Fruit fly (Drosophila melanogaster) whole organism, embryonic: ENCODE measurements around the gene Hou.

Source experiments
- Bdp1 ChIP-seq: fragments of 200-800 bp; sonication (Bioruptor generic); optimal IDR thresholded peaks from 3 replicates; lab custom pipeline; 2016; ENCODE audit warnings: missing biosample characterization, missing genetic modification characterization
- CG10267 ChIP-seq: fragments of 200-800 bp; sonication (Bioruptor generic); optimal IDR thresholded peaks from 2 replicates; lab custom pipeline; 2018; ENCODE audit warnings: missing biosample characterization, mild to moderate bottlenecking, missing genetic modification characterization, moderate library complexity
- CG12155 ChIP-seq: fragments of 200-800 bp; sonication (Bioruptor generic); optimal IDR thresholded peaks from 3 replicates; lab custom pipeline; 2016; ENCODE audit warnings: missing biosample characterization, missing genetic modification characterization
- CG12219 ChIP-seq: fragments of 200-800 bp; sonication (Bioruptor generic); optimal IDR thresholded peaks from 3 replicates; lab custom pipeline; 2018; ENCODE audit warnings: missing biosample characterization, mild to moderate bottlenecking, missing genetic modification characterization
- CG1602 ChIP-seq: fragments of 200-800 bp; sonication (Bioruptor generic); optimal IDR thresholded peaks from 3 replicates; lab custom pipeline; 2016; ENCODE audit warnings: missing biosample characterization, missing genetic modification characterization
- CG1792 ChIP-seq: fragments of 200-800 bp; sonication (Bioruptor generic); optimal IDR thresholded peaks from 2 replicates; lab custom pipeline; 2016; ENCODE audit warnings: missing biosample characterization, missing genetic modification characterization
- CG18011 ChIP-seq: fragments of 200-800 bp; sonication (Bioruptor generic); optimal IDR thresholded peaks from 2 replicates; lab custom pipeline; 2017; ENCODE audit warnings: missing biosample characterization, missing genetic modification characterization, mild to moderate bottlenecking, moderate library complexity, missing genotype
- CG18476 ChIP-seq: fragments of 200-800 bp; sonication (Bioruptor generic); optimal IDR thresholded peaks from 2 replicates; lab custom pipeline; 2016; ENCODE audit warnings: missing biosample characterization, mild to moderate bottlenecking, missing genetic modification characterization
- CG2202 ChIP-seq: fragments of 200-800 bp; sonication (Bioruptor generic); optimal IDR thresholded peaks from 2 replicates; lab custom pipeline; 2018; ENCODE audit warnings: missing biosample characterization, mild to moderate bottlenecking, missing genetic modification characterization
- CG2712 ChIP-seq: fragments of 200-800 bp; optimal IDR thresholded peaks from 3 replicates; lab custom pipeline; 2019; ENCODE audit warnings: missing biosample characterization, mild to moderate bottlenecking, missing genetic modification characterization, moderate library complexity
- CG31441 ChIP-seq: fragments of 200-800 bp; sonication (Bioruptor generic); IDR thresholded peaks from 2 replicates; pipeline ENCODE4 v1.3.6; 2022; ENCODE audit warnings: missing biosample characterization, missing genetic modification characterization
- CG34422 ChIP-seq: fragments of 200-800 bp; sonication (Bioruptor generic); IDR thresholded peaks from 3 replicates; pipeline ENCODE4 v1.3.6; 2022; ENCODE audit warnings: missing biosample characterization, missing genetic modification characterization
- CG42726 ChIP-seq: fragments of 200-800 bp; sonication (Bioruptor generic); IDR thresholded peaks from 2 replicates; pipeline ENCODE4 v1.3.6; 2022; ENCODE audit warnings: missing biosample characterization, missing genetic modification characterization; ENCODE audit not compliant: partially characterized antibody
- CG4360 ChIP-seq: fragments of 200-800 bp; sonication (Bioruptor generic); IDR thresholded peaks from 2 replicates; pipeline ENCODE4 v1.3.6; 2022; ENCODE audit warnings: missing biosample characterization, missing genetic modification characterization
- CG4854 ChIP-seq: fragments of 200-800 bp; sonication (Bioruptor generic); optimal IDR thresholded peaks from 2 replicates; lab custom pipeline; 2016; ENCODE audit warnings: missing biosample characterization, missing genetic modification characterization, inconsistent platforms
- CG5953 ChIP-seq: fragments of 200-800 bp; sonication (Bioruptor generic); IDR thresholded peaks from 2 replicates; pipeline ENCODE4 v1.3.6; 2022; ENCODE audit warnings: missing biosample characterization, missing genetic modification characterization
- CG6254 ChIP-seq: fragments of 200-800 bp; sonication (Bioruptor generic); optimal IDR thresholded peaks from 3 replicates; lab custom pipeline; 2017; ENCODE audit warnings: mild to moderate bottlenecking, missing biosample characterization, missing genetic modification reagents, missing genetic modification characterization
- CG7963 ChIP-seq: fragments of 200-800 bp; sonication (Bioruptor generic); IDR thresholded peaks from 3 replicates; pipeline ENCODE4 v1.3.6; 2022; ENCODE audit warnings: missing biosample characterization, missing genetic modification characterization; ENCODE audit not compliant: partially characterized antibody
- CG8478 ChIP-seq: fragments of >200 bp; optimal IDR thresholded peaks from 2 replicates; lab custom pipeline; 2018
- CG9215 ChIP-seq: fragments of 200-800 bp; sonication (Bioruptor generic); IDR thresholded peaks from 2 replicates; pipeline ENCODE4 v1.3.6; 2022; ENCODE audit warnings: missing biosample characterization, missing genetic modification characterization
- CG9437 ChIP-seq: fragments of 200-800 bp; sonication (Bioruptor generic); optimal IDR thresholded peaks from 2 replicates; lab custom pipeline; 2018; ENCODE audit warnings: missing biosample characterization, mild to moderate bottlenecking, missing genetic modification characterization
- CG9817 ChIP-seq: fragments of 200-800 bp; sonication (Bioruptor generic); optimal IDR thresholded peaks from 2 replicates; lab custom pipeline; 2018; ENCODE audit warnings: missing biosample characterization, mild to moderate bottlenecking, missing genetic modification characterization, moderate library complexity
- CrebB ChIP-seq: fragments of 200-800 bp; sonication (Bioruptor generic); optimal IDR thresholded peaks from 3 replicates; lab custom pipeline; 2018; ENCODE audit warnings: missing biosample characterization, mild to moderate bottlenecking, missing genetic modification characterization
- Doc3 ChIP-seq: fragments of 200-800 bp; sonication (Bioruptor generic); IDR thresholded peaks from 3 replicates; pipeline ENCODE4 v1.3.6; 2022; ENCODE audit warnings: missing biosample characterization, missing genetic modification characterization; ENCODE audit not compliant: partially characterized antibody
- Dref ChIP-seq: fragments of 200-800 bp; sonication (Bioruptor generic); IDR thresholded peaks from 2 replicates; pipeline ENCODE4 v1.3.6; 2022; ENCODE audit warnings: missing biosample characterization, missing genetic modification characterization
- Drgx ChIP-seq: fragments of 200-800 bp; sonication (Bioruptor generic); IDR thresholded peaks from 2 replicates; pipeline ENCODE4 v1.3.6; 2022; ENCODE audit warnings: missing biosample characterization, missing genetic modification characterization
- Fer2 ChIP-seq: fragments of 200-800 bp; sonication (Bioruptor generic); optimal IDR thresholded peaks from 2 replicates; lab custom pipeline; 2018; ENCODE audit warnings: missing biosample characterization, mild to moderate bottlenecking, missing genetic modification characterization, moderate library complexity
- Gsc ChIP-seq: fragments of 200-800 bp; sonication (Bioruptor generic); IDR thresholded peaks from 2 replicates; pipeline ENCODE4 v1.3.6; 2022; ENCODE audit warnings: missing biosample characterization, missing genetic modification characterization
- H2.0 ChIP-seq: fragments of 200-800 bp; sonication (Bioruptor generic); IDR thresholded peaks from 2 replicates; pipeline ENCODE4 v1.3.6; 2022; ENCODE audit warnings: missing biosample characterization, missing genetic modification characterization
- NC2β ChIP-seq: fragments of 200-800 bp; sonication (Bioruptor generic); optimal IDR thresholded peaks from 2 replicates; lab custom pipeline; 2016; ENCODE audit warnings: missing biosample characterization, missing genetic modification characterization
- Oli ChIP-seq: fragments of 200-800 bp; sonication (Bioruptor generic); optimal IDR thresholded peaks from 2 replicates; lab custom pipeline; 2018; ENCODE audit warnings: missing biosample characterization, mild to moderate bottlenecking, missing genetic modification characterization, moderate library complexity
- PHDP ChIP-seq: fragments of 200-800 bp; sonication (Bioruptor generic); optimal IDR thresholded peaks from 3 replicates; lab custom pipeline; 2018; ENCODE audit warnings: missing biosample characterization, mild to moderate bottlenecking, missing genetic modification characterization, moderate library complexity
- YL-1 ChIP-seq: fragments of 200-800 bp; sonication (Bioruptor generic); optimal IDR thresholded peaks from 3 replicates; lab custom pipeline; 2017; ENCODE audit warnings: missing biosample characterization, mild to moderate bottlenecking, missing genetic modification characterization
- amos ChIP-seq: fragments of 200-800 bp; sonication (Bioruptor generic); IDR thresholded peaks from 2 replicates; pipeline ENCODE4 v1.3.6; 2022; ENCODE audit warnings: missing biosample characterization, missing genetic modification characterization; ENCODE audit not compliant: partially characterized antibody
- bsh ChIP-seq, 2 experiments: fragments of 200-800 bp; sonication (Bioruptor generic); optimal IDR thresholded peaks; 2 replicates each; lab custom pipeline; 2017 to 2018; ENCODE audit warnings: mild to moderate bottlenecking in 2 of 2, missing biosample characterization in 2 of 2, missing genetic modification characterization in 2 of 2, moderate library complexity in 1 of 2
- chn ChIP-seq: fragments of 200-800 bp; sonication (Bioruptor generic); optimal IDR thresholded peaks from 2 replicates; lab custom pipeline; 2016; ENCODE audit warnings: missing biosample characterization, missing genetic modification characterization
- fd3F ChIP-seq: fragments of 200-800 bp; sonication (Bioruptor generic); optimal IDR thresholded peaks from 2 replicates; lab custom pipeline; 2018; ENCODE audit warnings: missing biosample characterization, mild to moderate bottlenecking, missing genetic modification characterization, moderate library complexity
- gcm ChIP-seq: fragments of 200-800 bp; sonication (Bioruptor generic); optimal IDR thresholded peaks from 2 replicates; lab custom pipeline; 2019; ENCODE audit warnings: missing biosample characterization, mild to moderate bottlenecking, missing genetic modification characterization, moderate library complexity
- gem ChIP-seq: fragments of 200-800 bp; sonication (Bioruptor generic); optimal IDR thresholded peaks from 2 replicates; lab custom pipeline; 2019; ENCODE audit warnings: missing biosample characterization, mild to moderate bottlenecking, missing genetic modification characterization, moderate library complexity
- grau ChIP-seq: fragments of 200-800 bp; optimal IDR thresholded peaks from 3 replicates; lab custom pipeline; 2019; ENCODE audit warnings: missing biosample characterization, mild to moderate bottlenecking, missing genetic modification characterization, moderate library complexity
- h ChIP-seq: fragments of >200 bp; optimal IDR thresholded peaks from 2 replicates; lab custom pipeline; 2017
- lab ChIP-seq: fragments of 200-800 bp; sonication (Bioruptor generic); optimal IDR thresholded peaks from 3 replicates; lab custom pipeline; 2017; ENCODE audit warnings: missing biosample characterization, missing genetic modification characterization, mild to moderate bottlenecking, moderate library complexity, missing genetic modification reagents
- lmd ChIP-seq: fragments of 200-800 bp; sonication (Bioruptor generic); IDR thresholded peaks from 2 replicates; pipeline ENCODE4 v1.3.6; 2022; ENCODE audit warnings: missing biosample characterization, missing genetic modification characterization
- pfk ChIP-seq: fragments of 200-800 bp; sonication (Bioruptor generic); optimal IDR thresholded peaks from 2 replicates; lab custom pipeline; 2018; ENCODE audit warnings: missing biosample characterization, mild to moderate bottlenecking, missing genetic modification characterization, moderate library complexity
- phol ChIP-seq: fragments of 200-800 bp; sonication (Bioruptor generic); optimal IDR thresholded peaks from 3 replicates; lab custom pipeline; 2018; ENCODE audit warnings: missing biosample characterization, mild to moderate bottlenecking, missing genetic modification characterization, moderate library complexity
- pros ChIP-seq: fragments of 200-800 bp; sonication (Bioruptor generic); optimal IDR thresholded peaks from 3 replicates; lab custom pipeline; 2019; ENCODE audit warnings: missing biosample characterization, mild to moderate bottlenecking, missing genetic modification characterization, moderate library complexity
- pzg ChIP-seq: fragments of 200-800 bp; sonication (Bioruptor generic); optimal IDR thresholded peaks from 3 replicates; lab custom pipeline; 2018; ENCODE audit warnings: missing biosample characterization, mild to moderate bottlenecking, missing genetic modification characterization, moderate library complexity
- rib ChIP-seq: fragments of 200-800 bp; sonication (Bioruptor generic); IDR thresholded peaks from 2 replicates; pipeline ENCODE4 v1.3.6; 2022; ENCODE audit warnings: missing biosample characterization, missing genetic modification characterization
- row ChIP-seq: fragments of 200-800 bp; sonication (Bioruptor generic); IDR thresholded peaks from 3 replicates; pipeline ENCODE4 v1.3.6; 2022; ENCODE audit warnings: missing biosample characterization, missing genetic modification characterization
- shn ChIP-seq: fragments of 200-800 bp; sonication (Bioruptor generic); optimal IDR thresholded peaks from 3 replicates; lab custom pipeline; 2016; ENCODE audit warnings: missing biosample characterization, missing genetic modification characterization
- tio ChIP-seq: fragments of 200-800 bp; sonication (Bioruptor generic); optimal IDR thresholded peaks from 2 replicates; lab custom pipeline; 2017; ENCODE audit warnings: missing biosample characterization, missing genetic modification characterization, inconsistent platforms

Gene Hou

DNA sequence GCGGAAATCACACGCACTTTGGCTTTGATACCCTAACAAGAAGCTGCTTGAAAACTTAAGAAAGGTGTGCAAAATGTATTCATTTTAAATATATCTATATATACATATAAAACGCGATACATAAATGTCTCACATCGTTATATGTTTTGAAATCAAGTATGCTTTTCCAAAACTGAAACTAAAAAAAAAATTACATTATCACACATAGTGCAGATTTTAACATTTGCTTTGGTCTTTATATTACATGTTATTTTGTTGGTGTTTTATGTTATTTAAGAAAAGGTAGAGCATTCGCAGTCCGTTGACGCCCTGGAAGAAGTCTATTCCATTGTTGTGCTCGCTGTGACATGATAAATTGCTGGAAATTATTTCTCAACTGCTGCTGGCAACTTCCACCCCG, 32.1 kb downstream of the Hou start (continued):
- no peak for TF ChIP-seq chn
- TF ChIP-seq CG9437 (GFP tag; lab: Kevin White, UChicago) = no peak
- TF ChIP-seq pfk (GFP tag; lab: Kevin White, UChicago) = no peak
- no peak for TF ChIP-seq NC2β (GFP tag; lab: Kevin White, UChicago)
- TF ChIP-seq shn (GFP tag; lab: Kevin White, UChicago) = no peak
- TF ChIP-seq rib (GFP tag; lab: Robert Waterston, UW) = no peak
- no peak for TF ChIP-seq CG7963 (GFP tag; lab: Robert Waterston, UW)
- no peak for TF ChIP-seq CG9817 (tag; lab: Kevin White, UChicago)
- TF ChIP-seq CG18476 = no peak
- no peak for TF ChIP-seq Fer2 (tag; lab: Kevin White, UChicago)
- TF ChIP-seq CG1602 (GFP tag; lab: Kevin White, UChicago) = no peak
- no peak for TF ChIP-seq CG34422 (GFP tag; lab: Robert Waterston, UW)
- no peak for TF ChIP-seq Bdp1 (GFP tag; lab: Kevin White, UChicago)
- 0 out of 2 replicates have a peak, but pooled peaks have one; percentile 10 for TF ChIP-seq CG31441 (GFP tag; lab: Robert Waterston, UW)
- no peak for TF ChIP-seq YL-1
- no peak for TF ChIP-seq CG2202 (tag; lab: Kevin White, UChicago)
- TF ChIP-seq CG42726 (GFP tag; lab: Robert Waterston, UW) = no peak
- no peak for TF ChIP-seq H2.0 (GFP tag; lab: Robert Waterston, UW)
- TF ChIP-seq CG10267 (tag; lab: Kevin White, UChicago) = no peak
- TF ChIP-seq CG5953 (GFP tag; lab: Robert Waterston, UW) = no peak
- no peak for TF ChIP-seq CG8478
- TF ChIP-seq CG18011 = no peak
- no peak for TF ChIP-seq CG12155
- TF ChIP-seq PHDP (tag; lab: Kevin White, UChicago) = peak; percentile 2
- TF ChIP-seq CG1792 (GFP tag; lab: Kevin White, UChicago) = no peak
- TF ChIP-seq pros (GFP tag; lab: Kevin White, UChicago) = no peak
- peak; percentile 43 for TF ChIP-seq gem (tag; lab: Kevin White, UChicago)
- TF ChIP-seq Doc3 (GFP tag; lab: Robert Waterston, UW) = no peak
- TF ChIP-seq grau (tag; lab: Kevin White, UChicago) = peak; percentile 11
- TF ChIP-seq CG2712 = peak; percentile 2
- TF ChIP-seq h = no peak
- TF ChIP-seq Dref (GFP tag; lab: Robert Waterston, UW) = no peak
- no peak for TF ChIP-seq CG12219
- TF ChIP-seq CG6254 (GFP tag; lab: Kevin White, UChicago) = no peak
- no peak for TF ChIP-seq lmd (GFP tag; lab: Robert Waterston, UW)
- no peak for TF ChIP-seq Gsc (GFP tag; lab: Robert Waterston, UW)
- TF ChIP-seq CG4360 (GFP tag; lab: Robert Waterston, UW) = no peak
- TF ChIP-seq amos (GFP tag; lab: Robert Waterston, UW) = no peak
- TF ChIP-seq Drgx (GFP tag; lab: Robert Waterston, UW) = no peak
- no peak for TF ChIP-seq CG9215 (GFP tag; lab: Robert Waterston, UW)
- TF ChIP-seq fd3F (GFP tag; lab: Kevin White, UChicago) = no peak
- TF ChIP-seq phol (tag; lab: Kevin White, UChicago) = peak; percentile 11
- no peak for TF ChIP-seq tio (GFP tag; lab: Kevin White, UChicago)
- TF ChIP-seq CG4854 (GFP tag; lab: Kevin White, UChicago) = no peak
- TF ChIP-seq CrebB = no peak
- peak; percentile 2 for TF ChIP-seq Oli
- TF ChIP-seq gcm (GFP tag; lab: Kevin White, UChicago) = no peak
- peak; percentile 4 for TF ChIP-seq lab (GFP tag; lab: Kevin White, UChicago)
- TF ChIP-seq bsh (GFP tag; optimal IDR thresholded peaks at IDR 0.05; lab: Kevin White, UChicago) = no peak
- TF ChIP-seq row (GFP tag; lab: Robert Waterston, UW) = peak; percentile 38; the same call in 1 of the 3 replicates
- no peak for TF ChIP-seq pzg (GFP tag; lab: Kevin White, UChicago)
